Worm (Caenorhabditis elegans): ENCODE data around the gene dli-1.

Gene dli-1

ce11 chrIV:13098652-13099051, at the start of gene dli-1, which contains the start of the genes tin-9.2 and exos-4.1 (continued):
- TF ChIP-seq nfya-1 (tag; optimal IDR thresholded peaks at IDR 0.05) (peak; percentile 47), C38D4.7 (GFP tag; optimal IDR thresholded peaks at IDR 0.05) (no peak)

- TF ChIP-seq ceh-2 (tag; optimal IDR thresholded peaks at IDR 0.05): no peak
- no peak for TF ChIP-seq K09A11.1 (tag; optimal IDR thresholded peaks at IDR 0.05; ENCODE audit: insufficient read depth)
- TF ChIP-seq nhr-11 (tag; optimal IDR thresholded peaks at IDR 0.05): no peak
- TF ChIP-seq elt-4 (tag; optimal IDR thresholded peaks at IDR 0.05): no peak
- TF ChIP-seq ceh-18 (tag; optimal IDR thresholded peaks at IDR 0.05): no peak
- no peak for TF ChIP-seq ceh-9 (tag; optimal IDR thresholded peaks at IDR 0.05)
- no peak for TF ChIP-seq nfya-1 (tag; optimal IDR thresholded peaks at IDR 0.05)
- no peak for TF ChIP-seq ceh-30 (tag; optimal IDR thresholded peaks at IDR 0.05)
- no peak for TF ChIP-seq K02D7.2 (tag; optimal IDR thresholded peaks at IDR 0.05)
Measured at ce11 chrIV:13142254-13142653, 43.7 kb upstream of the dli-1 start, which contains the start of gene spe-43. TSS of gene spe-43 (minus strand) at chrIV:13142354.

ce11 chrIV:13127720-13128119, 29.1 kb upstream of the dli-1 start:
- TF ChIP-seq ceh-14 (tag; optimal IDR thresholded peaks at IDR 0.05) (no peak), K09A11.1 (tag; optimal IDR thresholded peaks at IDR 0.05; ENCODE audit: insufficient read depth) (no peak), sox-2 (GFP tag; IDR thresholded peaks at IDR 0.05) (no peak), fax-1 (tag; optimal IDR thresholded peaks at IDR 0.05) (peak; percentile 8), unc-86 (tag; optimal IDR thresholded peaks at IDR 0.05) (no peak), ceh-22 (tag; optimal IDR thresholded peaks at IDR 0.05) (no peak), ceh-19 (GFP tag; optimal IDR thresholded peaks at IDR 0.05) (no peak), ahr-1 (tag; optimal IDR thresholded peaks at IDR 0.05) (no peak), hlh-13 (GFP tag; optimal IDR thresholded peaks at IDR 0.05) (no peak), F13H6.1 (tag; optimal IDR thresholded peaks at IDR 0.05) (no peak), unc-3 (GFP tag; conservative IDR thresholded peaks at IDR 0.05) (no peak), unc-3 (tag; optimal IDR thresholded peaks at IDR 0.05) (no peak), unc-42 (tag; optimal IDR thresholded peaks at IDR 0.05) (peak; percentile 62), ttx-3 (tag; optimal IDR thresholded peaks at IDR 0.05) (no peak), lim-6 (tag; optimal IDR thresholded peaks at IDR 0.05) (no peak), ceh-30 (tag; optimal IDR thresholded peaks at IDR 0.05) (no peak), fkh-6 (tag; optimal IDR thresholded peaks at IDR 0.05) (no peak)

- no peak for TF ChIP-seq dve-1 (tag; optimal IDR thresholded peaks at IDR 0.05)
- no peak for TF ChIP-seq unc-86 (tag; optimal IDR thresholded peaks at IDR 0.05)
- peak; percentile 14 for TF ChIP-seq ceh-18 (tag; optimal IDR thresholded peaks at IDR 0.05)
- TF ChIP-seq dmd-4 (tag; optimal IDR thresholded peaks at IDR 0.05; ENCODE audit: borderline replicate concordance): no peak
- peak; percentile 51 for TF ChIP-seq rnt-1 (tag; optimal IDR thresholded peaks at IDR 0.05)
- TF ChIP-seq nfya-1 (tag; optimal IDR thresholded peaks at IDR 0.05): peak; percentile 7
- TF ChIP-seq ceh-34 (tag; optimal IDR thresholded peaks at IDR 0.05): peak; percentile 2
Measured at ce11 chrIV:13125999-13126398, 27.4 kb upstream of the dli-1 start.

- TF ChIP-seq unc-42 (tag; optimal IDR thresholded peaks at IDR 0.05): peak; percentile 51
- no peak for TF ChIP-seq ahr-1 (tag; optimal IDR thresholded peaks at IDR 0.05)
Measured at ce11 chrIV:13121396-13121795, 22.8 kb upstream of the dli-1 start.

- TF ChIP-seq nfya-1 (tag; optimal IDR thresholded peaks at IDR 0.05) (peak; percentile 3), elt-2 (tag; optimal IDR thresholded peaks at IDR 0.05) (no peak)
Measured at ce11 chrIV:13118794-13119193, 20.2 kb upstream of the dli-1 start, which contains the start of gene unc-30. TSS of gene unc-30 (plus strand) at chrIV:13118977.

- TF ChIP-seq tbx-7 (tag; optimal IDR thresholded peaks at IDR 0.05) (no peak), npax-4 (tag; optimal IDR thresholded peaks at IDR 0.05) (no peak), fkh-10 (GFP tag; optimal IDR thresholded peaks at IDR 0.05) (no peak), gmeb-2 (tag; optimal IDR thresholded peaks at IDR 0.05) (no peak), dve-1 (tag; optimal IDR thresholded peaks at IDR 0.05) (no peak), ceh-18 (tag; optimal IDR thresholded peaks at IDR 0.05) (no peak), T23F11.4 (GFP tag; optimal IDR thresholded peaks at IDR 0.05) (no peak), ama-1 (optimal IDR thresholded peaks at IDR 0.05) (no peak), tbx-2 (tag; optimal IDR thresholded peaks at IDR 0.05) (no peak), hlh-6 (tag; optimal IDR thresholded peaks at IDR 0.05) (no peak)
Measured at ce11 chrIV:13116679-13117078, 18.1 kb upstream of the dli-1 start.

Measured in whole organism, late embryonic.